Worm (Caenorhabditis elegans) whole organism, mixed stage, embryonic: ENCODE results near the gene Y69H2.17.

Experiments
- blmp-1 ChIP-seq: fragments of 150-350 bp; optimal IDR thresholded peaks from 2 replicates; lab custom pipeline; 2014; ENCODE audit warnings: missing biosample characterization, missing genetic modification characterization
- flh-1 ChIP-seq: fragments of 200-800 bp; sonication (Bioruptor generic); optimal IDR thresholded peaks from 2 replicates; lab custom pipeline; 2018; ENCODE audit warnings: mild to moderate bottlenecking, missing genetic modification characterization, moderate library complexity, missing compliant biosample characterization
- lsy-2 ChIP-seq: fragments of 150-350 bp; optimal IDR thresholded peaks from 2 replicates; lab custom pipeline; 2014; ENCODE audit warnings: missing biosample characterization, missing genetic modification characterization
- nhr-12 ChIP-seq: fragments of 150-350 bp; optimal IDR thresholded peaks from 2 replicates; lab custom pipeline; 2014; ENCODE audit warnings: missing biosample characterization, missing genetic modification characterization
- nhr-237 ChIP-seq: fragments of 150-350 bp; optimal IDR thresholded peaks from 2 replicates; lab custom pipeline; 2014; ENCODE audit warnings: missing biosample characterization, missing genetic modification characterization
- nhr-76 ChIP-seq: sonication (generic microtip); optimal IDR thresholded peaks from 2 replicates; lab custom pipeline; 2017; ENCODE audit warnings: missing biosample characterization, missing genetic modification characterization
- pha-4 ChIP-seq: fragments of 150-350 bp; optimal IDR thresholded peaks from 2 replicates; lab custom pipeline; 2018; ENCODE audit warnings: missing biosample characterization, missing genetic modification reagents, missing genetic modification characterization
- sptf-1 ChIP-seq: sonication (generic microtip); optimal IDR thresholded peaks from 2 replicates; lab custom pipeline; 2017; ENCODE audit warnings: mild to moderate bottlenecking, missing genetic modification characterization, moderate library complexity, missing compliant biosample characterization
- unc-62 ChIP-seq: fragments of 150-350 bp; optimal IDR thresholded peaks from 2 replicates; lab custom pipeline; 2014; ENCODE audit warnings: missing biosample characterization, missing genetic modification reagents, missing genetic modification characterization
- ztf-11 ChIP-seq: fragments of 150-350 bp; optimal IDR thresholded peaks from 2 replicates; lab custom pipeline; 2014; ENCODE audit warnings: missing biosample characterization, missing genetic modification characterization

Gene Y69H2.17

DNA sequence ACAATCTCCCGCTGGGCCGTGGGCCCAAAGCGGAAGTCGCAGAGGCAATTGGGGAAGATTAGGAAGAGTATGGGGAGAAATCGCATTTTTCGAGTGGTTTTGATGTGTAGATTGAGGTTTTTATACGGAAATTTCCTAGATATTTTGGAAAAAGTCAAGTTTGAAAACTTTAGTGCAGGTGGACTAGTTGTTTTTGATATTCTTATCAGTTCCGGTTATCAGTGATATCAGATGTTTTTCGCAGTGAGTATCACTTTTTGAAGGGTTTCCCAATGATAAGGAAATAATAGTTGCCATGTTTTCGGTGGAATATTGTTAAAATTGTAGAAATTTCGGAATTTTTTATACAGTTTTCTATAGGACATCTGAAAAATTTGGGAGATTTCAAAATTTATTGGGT is 49.6 kb downstream of the Y69H2.17 start, which contains the start of gene scl-20:
TSS of gene scl-20 (minus strand) at position 101 of the 400 bp plus-strand sequence.
- TF ChIP-seq lsy-2 (tag; lab: Kevin White, UChicago) (no peak), nhr-12 (tag; lab: Kevin White, UChicago) (no peak), blmp-1 (tag; lab: Kevin White, UChicago) (no peak), pha-4 (tag; lab: Kevin White, UChicago) (no peak), unc-62 (GFP tag; lab: Kevin White, UChicago) (no peak), nhr-76 (tag; lab: Kevin White, UChicago) (no peak), ztf-11 (no peak), nhr-237 (tag; lab: Kevin White, UChicago) (no peak), sptf-1 (no peak), flh-1 (GFP tag; lab: Kevin White, UChicago) (no peak)
- TF ChIP-seq, all 35 proteins: peak for 0
